Worm (Caenorhabditis elegans): ENCODE results near the gene C56G2.5.

C56G2.5 gene

ce11 chrIII:6334364-6334763, 10.3 kb upstream of the C56G2.5 start:
- TF ChIP-seq pes-1 (GFP tag; IDR thresholded peaks at IDR 0.05): no peak
- TF ChIP-seq B0310.2 (tag; optimal IDR thresholded peaks at IDR 0.05): no peak
- TF ChIP-seq tbx-11 (GFP tag; IDR thresholded peaks at IDR 0.05): no peak
- TF ChIP-seq tra-4 (tag; optimal IDR thresholded peaks at IDR 0.05): no peak
- no peak for TF ChIP-seq ceh-13 (GFP tag; optimal IDR thresholded peaks at IDR 0.05)
- no peak for TF ChIP-seq hmbx-1 (tag; optimal IDR thresholded peaks at IDR 0.05)
- TF ChIP-seq sea-1 (GFP tag; conservative IDR thresholded peaks at IDR 0.05): no peak
- TF ChIP-seq hnd-1 (tag; optimal IDR thresholded peaks at IDR 0.05): no peak
- TF ChIP-seq hmg-4 (GFP tag; optimal IDR thresholded peaks at IDR 0.05): no peak
- TF ChIP-seq ets-7 (tag; optimal IDR thresholded peaks at IDR 0.05): no peak
- no peak for TF ChIP-seq F13C5.2 (tag; optimal IDR thresholded peaks at IDR 0.05)
- TF ChIP-seq ceh-36 (tag; optimal IDR thresholded peaks at IDR 0.05): no peak
- no peak for TF ChIP-seq ama-1 (optimal IDR thresholded peaks at IDR 0.05)
- no peak for TF ChIP-seq scrt-1 (GFP tag; IDR thresholded peaks at IDR 0.05)
- no peak for TF ChIP-seq flt-1 (GFP tag; IDR thresholded peaks at IDR 0.05)
- no peak for TF ChIP-seq aly-1 (tag; optimal IDR thresholded peaks at IDR 0.05)
- TF ChIP-seq tbx-37 (GFP tag; conservative IDR thresholded peaks at IDR 0.05): no peak

ce11 chrIII:6331211-6331782, 7.3 kb upstream of the C56G2.5 start, which contains the start of gene C56G2.4:
C56G2.4 (plus strand) TSS chrIII:6331732.
- TF ChIP-seq flt-1 (GFP tag; IDR thresholded peaks at IDR 0.05) (no peak), F13C5.2 (tag; optimal IDR thresholded peaks at IDR 0.05) (no peak), hmbx-1 (tag; optimal IDR thresholded peaks at IDR 0.05) (no peak), ets-7 (tag; optimal IDR thresholded peaks at IDR 0.05) (no peak), hmg-4 (GFP tag; optimal IDR thresholded peaks at IDR 0.05) (no peak), scrt-1 (GFP tag; IDR thresholded peaks at IDR 0.05) (no peak), tbx-37 (GFP tag; conservative IDR thresholded peaks at IDR 0.05) (no peak), hnd-1 (tag; optimal IDR thresholded peaks at IDR 0.05) (no peak), ceh-36 (tag; optimal IDR thresholded peaks at IDR 0.05) (no peak), tra-4 (tag; optimal IDR thresholded peaks at IDR 0.05) (no peak), ama-1 (optimal IDR thresholded peaks at IDR 0.05) (no peak), pes-1 (GFP tag; IDR thresholded peaks at IDR 0.05) (no peak), tbx-11 (GFP tag; IDR thresholded peaks at IDR 0.05) (no peak), B0310.2 (tag; optimal IDR thresholded peaks at IDR 0.05) (no peak)

ce11 chrIII:6317345-6317744, 6.7 kb downstream of the C56G2.5 start:
- TF ChIP-seq pes-1 (GFP tag; IDR thresholded peaks at IDR 0.05): no peak
- TF ChIP-seq ets-7 (tag; optimal IDR thresholded peaks at IDR 0.05): no peak
- no peak for TF ChIP-seq hmbx-1 (tag; optimal IDR thresholded peaks at IDR 0.05)
- TF ChIP-seq tbx-37 (GFP tag; conservative IDR thresholded peaks at IDR 0.05): no peak
- no peak for TF ChIP-seq F13C5.2 (tag; optimal IDR thresholded peaks at IDR 0.05)
- no peak for TF ChIP-seq hmg-4 (GFP tag; optimal IDR thresholded peaks at IDR 0.05)
- no peak for TF ChIP-seq tbx-11 (GFP tag; IDR thresholded peaks at IDR 0.05)
- no peak for TF ChIP-seq aly-1 (tag; optimal IDR thresholded peaks at IDR 0.05)
- TF ChIP-seq B0310.2 (tag; optimal IDR thresholded peaks at IDR 0.05): no peak
- TF ChIP-seq ceh-13 (GFP tag; optimal IDR thresholded peaks at IDR 0.05): no peak
- no peak for TF ChIP-seq tra-4 (tag; optimal IDR thresholded peaks at IDR 0.05)
- TF ChIP-seq sea-1 (GFP tag; conservative IDR thresholded peaks at IDR 0.05): no peak
- TF ChIP-seq scrt-1 (GFP tag; IDR thresholded peaks at IDR 0.05): no peak
- no peak for TF ChIP-seq ceh-36 (tag; optimal IDR thresholded peaks at IDR 0.05)
- no peak for TF ChIP-seq hnd-1 (tag; optimal IDR thresholded peaks at IDR 0.05)

ce11 chrIII:6316795-6317194, 7.2 kb downstream of the C56G2.5 start:
- TF ChIP-seq hmbx-1 (tag; optimal IDR thresholded peaks at IDR 0.05) (no peak), hnd-1 (tag; optimal IDR thresholded peaks at IDR 0.05) (no peak), F13C5.2 (tag; optimal IDR thresholded peaks at IDR 0.05) (no peak), B0310.2 (tag; optimal IDR thresholded peaks at IDR 0.05) (no peak), ceh-36 (tag; optimal IDR thresholded peaks at IDR 0.05) (no peak), flt-1 (GFP tag; IDR thresholded peaks at IDR 0.05) (no peak), scrt-1 (GFP tag; IDR thresholded peaks at IDR 0.05) (no peak), aly-1 (tag; optimal IDR thresholded peaks at IDR 0.05) (no peak), tra-4 (tag; optimal IDR thresholded peaks at IDR 0.05) (no peak), ceh-13 (GFP tag; optimal IDR thresholded peaks at IDR 0.05) (no peak), tbx-37 (GFP tag; conservative IDR thresholded peaks at IDR 0.05) (no peak), tbx-11 (GFP tag; IDR thresholded peaks at IDR 0.05) (no peak), pes-1 (GFP tag; IDR thresholded peaks at IDR 0.05) (no peak), ets-7 (tag; optimal IDR thresholded peaks at IDR 0.05) (no peak), ama-1 (optimal IDR thresholded peaks at IDR 0.05) (no peak), sea-1 (GFP tag; conservative IDR thresholded peaks at IDR 0.05) (no peak)

- no peak for TF ChIP-seq tra-4 (tag; optimal IDR thresholded peaks at IDR 0.05)
- TF ChIP-seq pes-1 (GFP tag; IDR thresholded peaks at IDR 0.05): no peak
- no peak for TF ChIP-seq hmbx-1 (tag; optimal IDR thresholded peaks at IDR 0.05)
- no peak for TF ChIP-seq ceh-36 (tag; optimal IDR thresholded peaks at IDR 0.05)
- TF ChIP-seq hmg-4 (GFP tag; optimal IDR thresholded peaks at IDR 0.05): no peak
- no peak for TF ChIP-seq ets-7 (tag; optimal IDR thresholded peaks at IDR 0.05)
- no peak for TF ChIP-seq F13C5.2 (tag; optimal IDR thresholded peaks at IDR 0.05)
- no peak for TF ChIP-seq hnd-1 (tag; optimal IDR thresholded peaks at IDR 0.05)
- TF ChIP-seq aly-1 (tag; optimal IDR thresholded peaks at IDR 0.05): no peak
- no peak for TF ChIP-seq tbx-11 (GFP tag; IDR thresholded peaks at IDR 0.05)
- TF ChIP-seq flt-1 (GFP tag; IDR thresholded peaks at IDR 0.05): no peak
These were observed 8.5 kb downstream of the C56G2.5 start for ce11 chrIII:6315515-6315914.

- no peak for TF ChIP-seq ceh-36 (tag; optimal IDR thresholded peaks at IDR 0.05)
- TF ChIP-seq F13C5.2 (tag; optimal IDR thresholded peaks at IDR 0.05): no peak
- no peak for TF ChIP-seq tbx-37 (GFP tag; conservative IDR thresholded peaks at IDR 0.05)
- no peak for TF ChIP-seq tra-4 (tag; optimal IDR thresholded peaks at IDR 0.05)
- TF ChIP-seq flt-1 (GFP tag; IDR thresholded peaks at IDR 0.05): no peak
- no peak for TF ChIP-seq ama-1 (optimal IDR thresholded peaks at IDR 0.05)
These were observed 11.8 kb downstream of the C56G2.5 start for ce11 chrIII:6312244-6312643.

ce11 chrIII:6311452-6311851, 12.6 kb downstream of the C56G2.5 start:
- TF ChIP-seq scrt-1 (GFP tag; IDR thresholded peaks at IDR 0.05): no peak
- no peak for TF ChIP-seq B0310.2 (tag; optimal IDR thresholded peaks at IDR 0.05)
- TF ChIP-seq pes-1 (GFP tag; IDR thresholded peaks at IDR 0.05): no peak
- no peak for TF ChIP-seq ceh-13 (GFP tag; optimal IDR thresholded peaks at IDR 0.05)
- no peak for TF ChIP-seq tbx-37 (GFP tag; conservative IDR thresholded peaks at IDR 0.05)
- TF ChIP-seq aly-1 (tag; optimal IDR thresholded peaks at IDR 0.05): no peak
- TF ChIP-seq hmg-4 (GFP tag; optimal IDR thresholded peaks at IDR 0.05): no peak
- TF ChIP-seq hnd-1 (tag; optimal IDR thresholded peaks at IDR 0.05): no peak
- no peak for TF ChIP-seq tbx-11 (GFP tag; IDR thresholded peaks at IDR 0.05)
- TF ChIP-seq ceh-36 (tag; optimal IDR thresholded peaks at IDR 0.05): no peak
- no peak for TF ChIP-seq sea-1 (GFP tag; conservative IDR thresholded peaks at IDR 0.05)
- TF ChIP-seq hmbx-1 (tag; optimal IDR thresholded peaks at IDR 0.05): no peak
